Fruit fly (Drosophila melanogaster) whole organism: Measurements from ENCODE around the gene Mst84B.

Experiments used
- Dll ChIP-seq: fragments of >200 bp; optimal IDR thresholded peaks from 2 replicates; lab custom pipeline; 2017
- EcR ChIP-seq, 2 experiments: fragments of >200 bp; optimal IDR thresholded peaks; 2 replicates each; lab custom pipeline; 2017; ENCODE audit warnings: missing biosample characterization in 2 of 2, missing genetic modification characterization in 2 of 2, missing genetic modification reagents in 2 of 2
- pan ChIP-seq: fragments of >200 bp; optimal IDR thresholded peaks from 2 replicates; lab custom pipeline; 2017
- psq ChIP-seq: fragments of >200 bp; optimal IDR thresholded peaks from 2 replicates; lab custom pipeline; 2017
- usp ChIP-seq: fragments of >200 bp; optimal IDR thresholded peaks from 2 replicates; lab custom pipeline; 2017; ENCODE audit warnings: missing biosample characterization, missing genetic modification characterization, mixed read lengths

- no peak for TF ChIP-seq psq (lab: Kevin White, UChicago)
- no peak for TF ChIP-seq usp
- no peak for TF ChIP-seq pan (lab: Kevin White, UChicago)
- no peak for TF ChIP-seq Dll (lab: Kevin White, UChicago)
- no peak for TF ChIP-seq EcR (GFP tag; optimal IDR thresholded peaks at IDR 0.05; lab: Kevin White, UChicago)
These were observed 26.2 kb upstream of the Mst84B start for dm6 chr3R:7035703-7036266.
